Worm (Caenorhabditis elegans): ENCODE data around the gene spt-4.
A peak's percentile ranks its signal among the peaks of the same experiment; 100 is the strongest.

Gene spt-4

DNA sequence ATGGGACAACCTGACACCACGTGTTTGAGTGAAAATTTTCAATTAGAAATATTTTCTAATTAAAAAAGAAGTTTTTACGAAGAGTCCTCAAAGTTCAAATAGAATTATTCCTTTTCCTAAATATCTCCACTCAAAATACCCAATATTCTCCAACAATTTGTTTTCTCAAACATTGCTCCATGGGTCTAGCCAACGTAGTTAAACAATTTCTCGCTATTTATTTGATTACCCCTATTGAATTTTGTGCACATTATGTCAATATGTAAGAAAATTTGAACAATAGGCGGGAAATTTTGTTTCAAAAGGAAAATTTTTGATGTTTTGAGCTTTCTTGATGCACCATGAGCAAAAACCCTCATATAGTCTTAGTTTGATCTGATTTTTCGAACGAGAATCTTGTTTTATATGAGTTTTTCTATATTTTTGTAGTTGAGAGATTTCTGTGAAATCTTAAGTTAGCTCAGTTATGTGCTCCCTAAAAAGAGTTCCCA is 7.1 kb downstream of the spt-4 start (continued):
- TF ChIP-seq lin-13 (GFP tag; optimal IDR thresholded peaks at IDR 0.05) (no peak), egl-27 (tag; optimal IDR thresholded peaks at IDR 0.05) (no peak), Y105C5A.15 (GFP tag; IDR thresholded peaks at IDR 0.05) (peak; percentile 55; the same call in 1 of the 2 replicates), cey-2 (tag; optimal IDR thresholded peaks at IDR 0.05; ENCODE audit: borderline replicate concordance, insufficient read depth) (no peak), ceh-28 (tag; optimal IDR thresholded peaks at IDR 0.05) (no peak), lin-38 (GFP tag; IDR thresholded peaks at IDR 0.05) (peak; percentile 50), F10B5.3 (tag; optimal IDR thresholded peaks at IDR 0.05) (no peak), unc-39 (tag; optimal IDR thresholded peaks at IDR 0.05) (no peak), pqm-1 (tag; optimal IDR thresholded peaks at IDR 0.05) (no peak), php-3 (GFP tag; IDR thresholded peaks at IDR 0.05) (peak; percentile 20; the same call in 1 of the 2 replicates), dmd-8 (GFP tag; IDR thresholded peaks at IDR 0.05) (no peak), nhr-102 (tag; optimal IDR thresholded peaks at IDR 0.05) (peak; percentile 2), madf-5 (GFP tag; IDR thresholded peaks at IDR 0.05) (no peak; a peak in 1 of 4 replicates), dmd-9 (GFP tag; IDR thresholded peaks at IDR 0.05) (no peak), tra-1 (GFP tag; IDR thresholded peaks at IDR 0.05) (no peak), zag-1 (tag; optimal IDR thresholded peaks at IDR 0.05) (no peak), fos-1 (tag; optimal IDR thresholded peaks at IDR 0.05) (no peak), nhr-48 (tag; optimal IDR thresholded peaks at IDR 0.05) (no peak), ceh-44 (GFP tag; IDR thresholded peaks at IDR 0.05) (no peak), sdz-12 (GFP tag; optimal IDR thresholded peaks at IDR 0.05) (no peak), ceh-32 (tag; optimal IDR thresholded peaks at IDR 0.05; ENCODE audit: poor library complexity) (no peak), T20F7.1 (GFP tag; optimal IDR thresholded peaks at IDR 0.05) (peak; percentile 76), F44E2.7 (GFP tag; IDR thresholded peaks at IDR 0.05) (no peak), lim-7 (GFP tag; IDR thresholded peaks at IDR 0.05) (no peak), pha-4 (GFP tag; IDR thresholded peaks at IDR 0.05) (no peak), pha-4 (tag; optimal IDR thresholded peaks at IDR 0.05) (no peak), arid-1 (GFP tag; conservative IDR thresholded peaks at IDR 0.05) (peak; percentile 61), Y5F2A.4 (GFP tag; optimal IDR thresholded peaks at IDR 0.05) (no peak), tag-97 (GFP tag; IDR thresholded peaks at IDR 0.05) (no peak), nhr-42 (GFP tag; IDR thresholded peaks at IDR 0.05) (no peak), hlh-11 (tag; optimal IDR thresholded peaks at IDR 0.05) (no peak), Y48G9A.11 (GFP tag; IDR thresholded peaks at IDR 0.05) (no peak), zip-2 (tag; optimal IDR thresholded peaks at IDR 0.05) (no peak), saeg-2 (GFP tag; IDR thresholded peaks at IDR 0.05) (0 out of 2 replicates have a peak, but pooled peaks have one; percentile 4), snpc-1.2 (GFP tag; IDR thresholded peaks at IDR 0.05) (peak; percentile 31; the same call in 1 of the 2 replicates), mep-1 (tag; optimal IDR thresholded peaks at IDR 0.05) (peak; percentile 91), ces-1 (GFP tag; optimal IDR thresholded peaks at IDR 0.05) (peak; percentile 60), zfp-3 (GFP tag; conservative IDR thresholded peaks at IDR 0.05) (peak; percentile 87)

DNA sequence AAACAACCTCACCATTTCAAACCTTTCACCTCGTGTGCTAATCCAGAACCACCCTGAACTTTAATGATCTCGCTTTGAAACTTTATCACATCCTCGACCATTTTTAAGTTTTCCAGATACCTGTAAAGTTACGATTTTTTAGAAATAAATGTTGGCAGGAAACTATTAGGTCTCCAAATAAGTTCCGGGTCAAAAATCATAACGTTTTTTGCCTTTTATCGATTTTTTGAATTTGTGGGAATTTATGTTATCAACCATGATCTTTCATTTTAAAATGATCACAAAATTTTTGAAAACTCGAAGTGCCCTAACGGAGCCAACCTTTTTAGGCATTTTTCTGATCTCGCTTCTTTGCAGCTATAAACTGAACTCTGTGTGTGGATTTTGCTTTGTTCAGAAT is 8.5 kb downstream of the spt-4 start, which contains the start of gene btb-5:
TSS of gene btb-5 (minus strand) at position 101 of the 400 bp plus-strand sequence.
- TF ChIP-seq aly-2 (tag; optimal IDR thresholded peaks at IDR 0.05) (no peak), lin-13 (GFP tag; optimal IDR thresholded peaks at IDR 0.05) (no peak), tag-97 (GFP tag; IDR thresholded peaks at IDR 0.05) (no peak), hlh-11 (tag; optimal IDR thresholded peaks at IDR 0.05) (no peak), vab-7 (GFP tag; IDR thresholded peaks at IDR 0.05) (no peak), ztf-11 (tag; optimal IDR thresholded peaks at IDR 0.05) (no peak), dpl-1 (GFP tag; optimal IDR thresholded peaks at IDR 0.05) (no peak), tra-1 (GFP tag; IDR thresholded peaks at IDR 0.05) (no peak), mdl-1 (tag; optimal IDR thresholded peaks at IDR 0.05) (no peak), ceh-32 (tag; optimal IDR thresholded peaks at IDR 0.05; ENCODE audit: poor library complexity) (no peak), unc-130 (GFP tag; optimal IDR thresholded peaks at IDR 0.05) (no peak), Y75B8A.6 (GFP tag; IDR thresholded peaks at IDR 0.05) (no peak)
